Worm (Caenorhabditis elegans): Measurements from ENCODE around the gene hrg-9.

- TF ChIP-seq dmd-6 (GFP tag; IDR thresholded peaks at IDR 0.05) (peak; percentile 65), ztf-11 (tag; optimal IDR thresholded peaks at IDR 0.05) (no peak), lin-38 (GFP tag; IDR thresholded peaks at IDR 0.05) (peak; percentile 84), nhr-102 (tag; optimal IDR thresholded peaks at IDR 0.05) (peak; percentile 71), skn-1 (tag; optimal IDR thresholded peaks at IDR 0.05) (no peak), egl-27 (tag; optimal IDR thresholded peaks at IDR 0.05) (peak; percentile 18), aha-1 (tag) (peak; percentile 42)
Measured at ce11 chrV:13003378-13003777, 40.2 kb upstream of the hrg-9 start.
